Fruit fly (Drosophila melanogaster) whole organism, embryonic: ENCODE data around the gene ZIPIC.

Source experiments
- Aef1 ChIP-seq: fragments of 200-800 bp; sonication (Bioruptor generic); IDR thresholded peaks from 3 replicates; pipeline ENCODE4 v1.3.6; 2022; ENCODE audit warnings: missing biosample characterization, missing genetic modification characterization
- Blimp-1 ChIP-seq: fragments of 200-800 bp; sonication (Bioruptor generic); optimal IDR thresholded peaks from 3 replicates; lab custom pipeline; 2018; ENCODE audit warnings: missing biosample characterization, missing genetic modification characterization, mild to moderate bottlenecking, moderate library complexity, missing genetic modification reagents
- Bteb2 ChIP-seq: fragments of 200-800 bp; sonication (Bioruptor generic); optimal IDR thresholded peaks from 2 replicates; lab custom pipeline; 2016; ENCODE audit warnings: missing biosample characterization, missing genetic modification characterization
- CG10321 ChIP-seq: fragments of 200-800 bp; sonication (Bioruptor generic); IDR thresholded peaks from 2 replicates; pipeline ENCODE4 v1.3.6; 2022; ENCODE audit warnings: missing biosample characterization, missing genetic modification characterization
- CG11504 ChIP-seq: fragments of 200-800 bp; sonication (Bioruptor generic); optimal IDR thresholded peaks from 3 replicates; lab custom pipeline; 2019; ENCODE audit warnings: missing biosample characterization, mild to moderate bottlenecking, missing genetic modification characterization, moderate library complexity
- CG11723 ChIP-seq: fragments of 200-800 bp; sonication (Bioruptor generic); optimal IDR thresholded peaks from 2 replicates; lab custom pipeline; 2017; ENCODE audit warnings: missing biosample characterization, mild to moderate bottlenecking, missing genetic modification characterization
- CG12104 ChIP-seq: fragments of 200-800 bp; sonication (Bioruptor generic); optimal IDR thresholded peaks from 3 replicates; lab custom pipeline; 2016; ENCODE audit warnings: missing biosample characterization, missing genetic modification characterization
- CG13424 ChIP-seq: fragments of 200-800 bp; sonication (Bioruptor generic); optimal IDR thresholded peaks from 2 replicates; lab custom pipeline; 2019; ENCODE audit warnings: missing biosample characterization, mild to moderate bottlenecking, missing genetic modification characterization, moderate library complexity
- CG2678 ChIP-seq: fragments of 200-800 bp; sonication (Bioruptor generic); optimal IDR thresholded peaks from 3 replicates; lab custom pipeline; 2019; ENCODE audit warnings: missing biosample characterization, mild to moderate bottlenecking, missing genetic modification characterization, moderate library complexity
- CG2712 ChIP-seq: fragments of 200-800 bp; optimal IDR thresholded peaks from 3 replicates; lab custom pipeline; 2019; ENCODE audit warnings: missing biosample characterization, mild to moderate bottlenecking, missing genetic modification characterization, moderate library complexity
- CG31224 ChIP-seq: fragments of 200-800 bp; sonication (Bioruptor generic); IDR thresholded peaks from 2 replicates; pipeline ENCODE4 v1.3.6; 2022; ENCODE audit warnings: missing biosample characterization, missing genetic modification characterization
- CG31365 ChIP-seq: fragments of 200-800 bp; sonication (Bioruptor generic); optimal IDR thresholded peaks from 2 replicates; lab custom pipeline; 2018; ENCODE audit warnings: missing biosample characterization, mild to moderate bottlenecking, missing genetic modification characterization
- CG32532 ChIP-seq: fragments of 200-800 bp; sonication (Bioruptor generic); IDR thresholded peaks from 2 replicates; pipeline ENCODE4 v1.3.6; 2022; ENCODE audit warnings: missing biosample characterization, missing genetic modification characterization
- CG32772 ChIP-seq: fragments of 200-800 bp; sonication (Bioruptor generic); IDR thresholded peaks from 2 replicates; pipeline ENCODE4 v1.3.6; 2022; ENCODE audit warnings: missing biosample characterization, missing genetic modification characterization
- CG3726 ChIP-seq: fragments of 200-800 bp; sonication (Bioruptor generic); IDR thresholded peaks from 3 replicates; pipeline ENCODE4, ENCODE4 v1.3.6; 2022; ENCODE audit warnings: missing biosample characterization, missing genetic modification characterization
- CG4328 ChIP-seq: fragments of 200-800 bp; sonication (Bioruptor generic); optimal IDR thresholded peaks from 3 replicates; lab custom pipeline; 2017; ENCODE audit warnings: missing biosample characterization, missing genetic modification reagents, missing genetic modification characterization
- CG43689 ChIP-seq: fragments of 200-800 bp; sonication (Bioruptor generic); IDR thresholded peaks from 2 replicates; pipeline ENCODE4 v1.3.6; 2022; ENCODE audit warnings: missing biosample characterization, missing genetic modification characterization
- CG4730 ChIP-seq: fragments of 200-800 bp; sonication (Bioruptor generic); IDR thresholded peaks from 2 replicates; pipeline ENCODE4 v1.3.6; 2022; ENCODE audit warnings: missing biosample characterization, missing genetic modification characterization
- CG5180 ChIP-seq: fragments of 200-800 bp; sonication (Bioruptor generic); optimal IDR thresholded peaks from 3 replicates; lab custom pipeline; 2017; ENCODE audit warnings: missing biosample characterization, missing genetic modification characterization, mild to moderate bottlenecking, moderate library complexity, missing genetic modification reagents
- CG6813 ChIP-seq: fragments of 200-800 bp; sonication (Bioruptor generic); optimal IDR thresholded peaks from 2 replicates; lab custom pipeline; 2017; ENCODE audit warnings: missing biosample characterization, missing genetic modification characterization, mild to moderate bottlenecking, moderate library complexity, missing genetic modification reagents
- CG7839 ChIP-seq: fragments of 200-800 bp; sonication (Bioruptor generic); optimal IDR thresholded peaks from 3 replicates; lab custom pipeline; 2018; ENCODE audit warnings: missing biosample characterization, mild to moderate bottlenecking, missing genetic modification characterization, moderate library complexity
- CG9797 ChIP-seq: fragments of 200-800 bp; sonication (Bioruptor generic); optimal IDR thresholded peaks from 3 replicates; lab custom pipeline; 2018; ENCODE audit warnings: missing biosample characterization, mild to moderate bottlenecking, missing genetic modification characterization
- Dip3 ChIP-seq: fragments of 200-800 bp; sonication (Bioruptor generic); optimal IDR thresholded peaks from 3 replicates; lab custom pipeline; 2016; ENCODE audit warnings: missing biosample characterization, missing genetic modification characterization
- Drgx ChIP-seq: fragments of 200-800 bp; sonication (Bioruptor generic); IDR thresholded peaks from 2 replicates; pipeline ENCODE4 v1.3.6; 2022; ENCODE audit warnings: missing biosample characterization, missing genetic modification characterization
- ERR ChIP-seq: fragments of 200-800 bp; sonication (Bioruptor generic); optimal IDR thresholded peaks from 2 replicates; lab custom pipeline; 2016; ENCODE audit warnings: missing biosample characterization, missing genetic modification characterization
- HLH4C ChIP-seq: fragments of 200-800 bp; sonication (Bioruptor generic); IDR thresholded peaks from 3 replicates; pipeline ENCODE4 v1.3.6; 2022; ENCODE audit warnings: missing biosample characterization, missing genetic modification characterization; ENCODE audit not compliant: partially characterized antibody
- Hsf ChIP-seq: fragments of 200-800 bp; sonication (Bioruptor generic); optimal IDR thresholded peaks from 3 replicates; lab custom pipeline; 2016; ENCODE audit warnings: missing biosample characterization, missing genetic modification characterization
- Lim3 ChIP-seq: fragments of 200-800 bp; sonication (Bioruptor generic); IDR thresholded peaks from 2 replicates; pipeline ENCODE4 v1.3.6; 2022; ENCODE audit warnings: missing biosample characterization, missing genetic modification characterization
- MESR4 ChIP-seq: fragments of 200-800 bp; sonication (Bioruptor generic); optimal IDR thresholded peaks from 2 replicates; lab custom pipeline; 2018; ENCODE audit warnings: missing biosample characterization, mild to moderate bottlenecking, missing genetic modification characterization, moderate library complexity
- PHDP ChIP-seq: fragments of 200-800 bp; sonication (Bioruptor generic); optimal IDR thresholded peaks from 3 replicates; lab custom pipeline; 2018; ENCODE audit warnings: missing biosample characterization, mild to moderate bottlenecking, missing genetic modification characterization, moderate library complexity
- Rfx ChIP-seq: fragments of 200-800 bp; sonication (Bioruptor generic); IDR thresholded peaks from 2 replicates; pipeline ENCODE4 v1.3.6; 2022; ENCODE audit warnings: missing biosample characterization, missing genetic modification characterization
- Sox102F ChIP-seq: fragments of 200-800 bp; sonication (Bioruptor generic); optimal IDR thresholded peaks from 2 replicates; lab custom pipeline; 2018; ENCODE audit warnings: missing biosample characterization, mild to moderate bottlenecking, missing genetic modification characterization, moderate library complexity
- TFAM ChIP-seq: fragments of 200-800 bp; sonication (Bioruptor generic); optimal IDR thresholded peaks from 2 replicates; lab custom pipeline; 2017; ENCODE audit warnings: missing biosample characterization, missing genetic modification characterization, inconsistent platforms
- ac ChIP-seq: fragments of 200-800 bp; sonication (Bioruptor generic); optimal IDR thresholded peaks from 3 replicates; lab custom pipeline; 2017; ENCODE audit warnings: missing biosample characterization, mild to moderate bottlenecking, missing genetic modification characterization
- corto ChIP-seq: fragments of 200-800 bp; sonication (Bioruptor generic); optimal IDR thresholded peaks from 2 replicates; lab custom pipeline; 2016; ENCODE audit warnings: missing biosample characterization, mild to moderate bottlenecking, missing genetic modification characterization, moderate library complexity
- disco-r ChIP-seq: fragments of 200-800 bp; sonication (Bioruptor generic); optimal IDR thresholded peaks from 2 replicates; lab custom pipeline; 2016; ENCODE audit warnings: missing biosample characterization, missing genetic modification characterization
- dpn ChIP-seq, 2 experiments: fragments of 200-800 bp; sonication (Bioruptor generic); optimal IDR thresholded peaks; 3 replicates each; lab custom pipeline; 2016; ENCODE audit warnings: missing biosample characterization in 2 of 2, missing genetic modification characterization in 2 of 2
- dysf ChIP-seq: fragments of 200-800 bp; sonication (Bioruptor generic); IDR thresholded peaks from 3 replicates; pipeline ENCODE4 v1.3.6; 2022; ENCODE audit warnings: missing biosample characterization, missing genetic modification characterization
- esg ChIP-seq: fragments of 200-800 bp; sonication (Bioruptor generic); conservative IDR thresholded peaks from 2 replicates; pipeline ENCODE4 v1.3.6; 2022; ENCODE audit warnings: missing biosample characterization, missing genetic modification characterization
- kah ChIP-seq: fragments of 200-800 bp; sonication (Bioruptor generic); optimal IDR thresholded peaks from 2 replicates; lab custom pipeline; 2018; ENCODE audit warnings: missing biosample characterization, mild to moderate bottlenecking, missing genetic modification characterization
- repo ChIP-seq: fragments of 200-800 bp; sonication (Bioruptor generic); optimal IDR thresholded peaks from 2 replicates; lab custom pipeline; 2016; ENCODE audit warnings: missing biosample characterization, missing genetic modification characterization
- rib ChIP-seq: fragments of 200-800 bp; sonication (Bioruptor generic); IDR thresholded peaks from 2 replicates; pipeline ENCODE4 v1.3.6; 2022; ENCODE audit warnings: missing biosample characterization, missing genetic modification characterization
- schlank ChIP-seq: fragments of 200-800 bp; sonication (Bioruptor generic); optimal IDR thresholded peaks from 2 replicates; lab custom pipeline; 2018; ENCODE audit warnings: missing biosample characterization, mild to moderate bottlenecking, missing genetic modification characterization
- sima ChIP-seq: fragments of 200-800 bp; sonication (Bioruptor generic); optimal IDR thresholded peaks from 2 replicates; lab custom pipeline; 2016; ENCODE audit warnings: missing biosample characterization, missing genetic modification characterization
- sob ChIP-seq: fragments of 200-800 bp; sonication (Bioruptor generic); IDR thresholded peaks from 2 replicates; pipeline ENCODE4 v1.3.6; 2022; ENCODE audit warnings: missing biosample characterization, missing genetic modification characterization
- tll ChIP-seq, 2 experiments: fragments of 200-800 bp in 1 of 2; fragments of >200 bp in 1 of 2; sonication (Bioruptor generic) in 1 of 2; optimal IDR thresholded peaks; 2 replicates each; lab custom pipeline; 2017 to 2019; ENCODE audit warnings: missing biosample characterization in 2 of 2, missing genetic modification characterization in 2 of 2, mild to moderate bottlenecking in 1 of 2, moderate library complexity in 1 of 2
- twi ChIP-seq: fragments of 200-800 bp; optimal IDR thresholded peaks from 2 replicates; lab custom pipeline; 2019; ENCODE audit warnings: missing biosample characterization, mild to moderate bottlenecking, missing genetic modification characterization, moderate library complexity
- tx ChIP-seq: fragments of 200-800 bp; sonication (Bioruptor generic); optimal IDR thresholded peaks from 2 replicates; lab custom pipeline; 2016; ENCODE audit warnings: missing biosample characterization, missing genetic modification characterization
- usp ChIP-seq: fragments of >200 bp; optimal IDR thresholded peaks from 2 replicates; lab custom pipeline; 2017; ENCODE audit warnings: missing biosample characterization, missing genetic modification characterization

The ZIPIC gene

DNA sequence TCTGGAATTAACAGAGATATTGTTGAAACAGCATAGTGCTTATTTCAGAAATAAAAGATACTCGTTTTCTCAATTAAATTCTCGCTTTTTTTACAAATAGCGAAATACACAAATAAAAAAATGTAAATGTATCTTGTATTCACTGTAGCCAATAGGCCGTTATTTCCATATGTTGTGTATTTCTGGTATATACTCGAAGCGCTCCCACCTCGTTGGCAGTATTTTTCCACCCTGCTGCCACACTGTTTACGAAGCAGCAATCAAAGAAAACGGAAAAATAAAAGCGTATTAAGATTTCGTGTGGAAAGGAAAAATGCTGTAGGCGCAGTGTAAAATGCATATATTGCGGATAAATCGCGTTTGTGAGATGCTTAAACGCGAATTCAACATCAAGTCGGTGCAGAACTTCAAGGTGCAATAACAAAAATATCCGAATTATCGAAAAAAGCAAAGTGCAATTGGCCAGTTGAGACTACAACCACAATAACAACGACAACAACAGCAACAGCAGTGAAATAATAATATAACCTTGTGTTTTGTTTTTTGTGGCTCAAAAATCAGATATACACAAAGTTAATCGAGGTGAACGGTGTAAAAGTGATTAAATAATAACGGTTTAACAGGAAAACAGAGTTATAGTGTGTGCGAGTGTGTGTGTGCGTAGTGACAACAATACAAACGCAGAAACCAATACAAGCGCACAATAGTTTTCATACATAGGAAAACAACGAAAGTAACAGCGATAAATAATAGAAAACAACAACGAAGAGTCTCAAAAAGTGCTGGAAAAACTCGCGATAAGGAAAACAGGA is 21.6 kb upstream of the ZIPIC start, which contains the start of gene sima (continued):
- no peak for TF ChIP-seq CG4328 (GFP tag; lab: Kevin White, UChicago)
- TF ChIP-seq twi, result peak; percentile 35
- TF ChIP-seq esg, result no peak
- no peak for TF ChIP-seq usp (GFP tag; lab: Kevin White, UChicago)
- no peak for TF ChIP-seq disco-r (GFP tag; lab: Kevin White, UChicago)
- no peak for TF ChIP-seq HLH4C (GFP tag; lab: Robert Waterston, UW)
- no peak for TF ChIP-seq Aef1 (GFP tag; lab: Robert Waterston, UW)
- no peak for TF ChIP-seq ac (GFP tag; lab: Kevin White, UChicago)
- TF ChIP-seq kah, result no peak
- TF ChIP-seq CG4730, result peak; percentile 20; the same call in 1 of the 2 replicates
- peak; percentile 90 for TF ChIP-seq CG9797 (GFP tag; lab: Kevin White, UChicago)
- no peak for TF ChIP-seq CG12104 (GFP tag; lab: Kevin White, UChicago)
- TF ChIP-seq TFAM, result no peak
- no peak for TF ChIP-seq corto
- TF ChIP-seq Hsf (GFP tag; lab: Kevin White, UChicago), result peak; percentile 39
- peak; percentile 18 for TF ChIP-seq Dip3 (GFP tag; lab: Kevin White, UChicago)
- peak; percentile 34 for TF ChIP-seq ERR (GFP tag; lab: Kevin White, UChicago)
- TF ChIP-seq schlank (tag; lab: Kevin White, UChicago), result no peak
- TF ChIP-seq CG13424 (tag; lab: Kevin White, UChicago), result peak; percentile 27
- no peak for TF ChIP-seq CG6813 (GFP tag; lab: Kevin White, UChicago)
- peak; percentile 39 for TF ChIP-seq CG11504
- no peak for TF ChIP-seq Bteb2 (GFP tag; lab: Kevin White, UChicago)
- TF ChIP-seq dpn (GFP tag; optimal IDR thresholded peaks at IDR 0.05; lab: Kevin White, UChicago), result peak; percentile 29 to 53
- no peak for TF ChIP-seq Sox102F (GFP tag; lab: Kevin White, UChicago)
- TF ChIP-seq Lim3, result no peak
- 0 out of 2 replicates have a peak, but pooled peaks have one; percentile 35 for TF ChIP-seq CG31224 (GFP tag; lab: Robert Waterston, UW)
- TF ChIP-seq tx, result peak; percentile 11
- TF ChIP-seq rib (GFP tag; lab: Robert Waterston, UW), result no peak
- TF ChIP-seq CG10321 (GFP tag; lab: Robert Waterston, UW), result no peak
- TF ChIP-seq CG43689 (GFP tag; lab: Robert Waterston, UW), result no peak
- TF ChIP-seq PHDP (tag; lab: Kevin White, UChicago), result no peak
- TF ChIP-seq CG31365 (tag; lab: Kevin White, UChicago), result no peak
- peak; percentile 54 for TF ChIP-seq CG2712 (tag; lab: Kevin White, UChicago)
- TF ChIP-seq tll (GFP tag; optimal IDR thresholded peaks at IDR 0.05; lab: Kevin White, UChicago), result no peak
- TF ChIP-seq CG11723 (GFP tag; lab: Kevin White, UChicago), result no peak
- peak; percentile 41; the same call in 1 of the 2 replicates for TF ChIP-seq Drgx (GFP tag; lab: Robert Waterston, UW)
- peak; percentile 17 for TF ChIP-seq Blimp-1 (GFP tag; lab: Kevin White, UChicago)
- TF ChIP-seq CG32772 (GFP tag; lab: Robert Waterston, UW), result no peak
- TF ChIP-seq CG5180 (GFP tag; lab: Kevin White, UChicago), result no peak
- peak; percentile 65 for TF ChIP-seq MESR4 (GFP tag; lab: Kevin White, UChicago)
- TF ChIP-seq CG2678, result peak; percentile 28
- TF ChIP-seq sima, result no peak
- peak; percentile 61 for TF ChIP-seq CG32532 (GFP tag; lab: Robert Waterston, UW)
- no peak for TF ChIP-seq repo (GFP tag; lab: Kevin White, UChicago)
- TF ChIP-seq dysf (GFP tag; lab: Robert Waterston, UW), result no peak
- TF ChIP-seq CG3726 (GFP tag; lab: Robert Waterston, UW), result no peak
- peak; percentile 47 for TF ChIP-seq CG7839
- TF ChIP-seq Rfx (GFP tag; lab: Robert Waterston, UW), result peak; percentile 64
- 0 out of 2 replicates have a peak, but pooled peaks have one; percentile 26 for TF ChIP-seq sob (GFP tag; lab: Robert Waterston, UW)
